Fruit fly (Drosophila melanogaster) whole organism, prepupa: ENCODE measurements around the gene CG17300.
A peak's percentile ranks its signal among the peaks of the same experiment; 100 is the strongest.

Experiments used
- CG10631 ChIP-seq: fragments of 200-800 bp; sonication (Bioruptor generic); optimal IDR thresholded peaks from 2 replicates; lab custom pipeline; 2016; ENCODE audit warnings: missing biosample characterization, missing genetic modification characterization
- CG11294 ChIP-seq: fragments of 200-800 bp; sonication (Bioruptor generic); IDR thresholded peaks from 2 replicates; pipeline ENCODE4 v1.3.6; 2022; ENCODE audit warnings: missing biosample characterization, missing genetic modification characterization
- CG11762 ChIP-seq: fragments of 200-800 bp; sonication (Bioruptor generic); optimal IDR thresholded peaks from 3 replicates; lab custom pipeline; 2016; ENCODE audit warnings: missing biosample characterization, missing genetic modification characterization; ENCODE audit not compliant: insufficient read depth
- CG15336 ChIP-seq: fragments of 200-800 bp; sonication (Bioruptor generic); IDR thresholded peaks from 2 replicates; pipeline ENCODE4 v1.3.6; 2022; ENCODE audit warnings: missing biosample characterization, missing genetic modification characterization
- CG1621 ChIP-seq: fragments of 200-800 bp; sonication (Bioruptor generic); optimal IDR thresholded peaks from 3 replicates; lab custom pipeline; 2018; ENCODE audit warnings: missing biosample characterization, mild to moderate bottlenecking, missing genetic modification characterization
- CG3032 ChIP-seq: fragments of 200-800 bp; optimal IDR thresholded peaks from 2 replicates; lab custom pipeline; 2019; ENCODE audit warnings: missing biosample characterization, mild to moderate bottlenecking, missing genetic modification characterization, moderate library complexity
- CG31627 ChIP-seq: fragments of 200-800 bp; sonication (Bioruptor generic); optimal IDR thresholded peaks from 3 replicates; lab custom pipeline; 2016; ENCODE audit warnings: missing biosample characterization, missing genetic modification characterization
- CG32006 ChIP-seq: fragments of 200-800 bp; sonication (Bioruptor generic); optimal IDR thresholded peaks from 3 replicates; lab custom pipeline; 2017; ENCODE audit warnings: missing biosample characterization, mild to moderate bottlenecking, missing genetic modification characterization
- CG34406 ChIP-seq: fragments of 200-800 bp; sonication (Bioruptor generic); optimal IDR thresholded peaks from 3 replicates; lab custom pipeline; 2016; ENCODE audit warnings: missing biosample characterization, missing genetic modification characterization
- CG6808 ChIP-seq: fragments of 200-800 bp; sonication (Bioruptor generic); optimal IDR thresholded peaks from 3 replicates; lab custom pipeline; 2017; ENCODE audit warnings: missing biosample characterization, missing genetic modification characterization, mild to moderate bottlenecking, moderate library complexity, missing genetic modification reagents
- CG7368 ChIP-seq: fragments of 200-800 bp; sonication (Bioruptor generic); optimal IDR thresholded peaks from 3 replicates; lab custom pipeline; 2016; ENCODE audit warnings: missing biosample characterization, missing genetic modification characterization
- CG8119 ChIP-seq: fragments of 200-800 bp; sonication (Bioruptor generic); IDR thresholded peaks from 3 replicates; pipeline ENCODE4 v1.3.6; 2022; ENCODE audit warnings: missing biosample characterization, missing genetic modification characterization
- CG8319 ChIP-seq: fragments of 200-800 bp; sonication (Bioruptor generic); optimal IDR thresholded peaks from 3 replicates; lab custom pipeline; 2016; ENCODE audit warnings: missing biosample characterization, missing genetic modification characterization
- CG8632 ChIP-seq: fragments of 200-800 bp; sonication (Bioruptor generic); optimal IDR thresholded peaks from 3 replicates; lab custom pipeline; 2016; ENCODE audit warnings: missing biosample characterization, missing genetic modification characterization
- CG9139 ChIP-seq: fragments of 200-800 bp; sonication (Bioruptor generic); optimal IDR thresholded peaks from 3 replicates; lab custom pipeline; 2017; ENCODE audit warnings: missing biosample characterization, mild to moderate bottlenecking, missing genetic modification characterization
- Eip78C ChIP-seq: fragments of 200-800 bp; sonication (Bioruptor generic); peaks from one replicate; lab custom pipeline; 2016; ENCODE audit warnings: missing biosample characterization, missing genetic modification characterization
- Eip93F ChIP-seq: fragments of 200-800 bp; sonication (Bioruptor generic); optimal IDR thresholded peaks from 2 replicates; lab custom pipeline; 2016; ENCODE audit warnings: missing biosample characterization, mild to moderate bottlenecking, missing genetic modification characterization
- Ets21C ChIP-seq: fragments of 200-800 bp; sonication (Bioruptor generic); optimal IDR thresholded peaks from 3 replicates; lab custom pipeline; 2016; ENCODE audit warnings: missing biosample characterization, missing genetic modification characterization
- Ets96B ChIP-seq: fragments of 200-800 bp; optimal IDR thresholded peaks from 2 replicates; lab custom pipeline; 2019; ENCODE audit warnings: missing biosample characterization, mild to moderate bottlenecking, missing genetic modification characterization, moderate library complexity
- Gug ChIP-seq: fragments of 200-800 bp; sonication (Bioruptor generic); IDR thresholded peaks from 2 replicates; pipeline ENCODE4 v1.3.6; 2022; ENCODE audit warnings: missing biosample characterization, missing genetic modification characterization
- Hr38 ChIP-seq: sonication (Bioruptor generic); optimal IDR thresholded peaks from 2 replicates; lab custom pipeline; 2016; ENCODE audit warnings: missing biosample characterization, missing genetic modification characterization
- Hr39 ChIP-seq: fragments of 200-800 bp; sonication (Bioruptor generic); optimal IDR thresholded peaks from 2 replicates; lab custom pipeline; 2016; ENCODE audit warnings: missing biosample characterization, missing genetic modification characterization
- Hr4 ChIP-seq: fragments of 200-800 bp; sonication (Bioruptor generic); optimal IDR thresholded peaks from 3 replicates; lab custom pipeline; 2016; ENCODE audit warnings: missing biosample characterization, missing genetic modification characterization
- Lpt ChIP-seq: fragments of 200-800 bp; sonication (Bioruptor generic); optimal IDR thresholded peaks from 3 replicates; lab custom pipeline; 2016; ENCODE audit warnings: missing biosample characterization, missing genetic modification characterization
- OdsH ChIP-seq: fragments of 200-800 bp; sonication (Bioruptor generic); optimal IDR thresholded peaks from 3 replicates; lab custom pipeline; 2016; ENCODE audit warnings: missing biosample characterization, missing genetic modification characterization
- Sox14 ChIP-seq: fragments of 200-800 bp; sonication (Bioruptor generic); optimal IDR thresholded peaks from 3 replicates; lab custom pipeline; 2016; ENCODE audit warnings: missing biosample characterization, missing genetic modification characterization
- Sox15 ChIP-seq: fragments of 200-800 bp; sonication (Bioruptor generic); optimal IDR thresholded peaks from 3 replicates; lab custom pipeline; 2016; ENCODE audit warnings: missing biosample characterization, missing genetic modification characterization
- achi ChIP-seq: fragments of 200-800 bp; sonication (Bioruptor generic); optimal IDR thresholded peaks from 3 replicates; lab custom pipeline; 2016; ENCODE audit warnings: missing biosample characterization, missing genetic modification characterization
- acj6 ChIP-seq: fragments of 200-800 bp; sonication (Bioruptor generic); optimal IDR thresholded peaks from 3 replicates; lab custom pipeline; 2016; ENCODE audit warnings: missing biosample characterization, missing genetic modification characterization
- cyc ChIP-seq: fragments of 200-800 bp; sonication (Bioruptor generic); optimal IDR thresholded peaks from 3 replicates; lab custom pipeline; 2016; ENCODE audit warnings: missing biosample characterization, missing genetic modification characterization
- dac ChIP-seq: fragments of 200-800 bp; sonication (Bioruptor generic); optimal IDR thresholded peaks from 2 replicates; lab custom pipeline; 2017; ENCODE audit warnings: missing biosample characterization, mild to moderate bottlenecking, missing genetic modification characterization
- dsx ChIP-seq: fragments of 200-800 bp; optimal IDR thresholded peaks from 3 replicates; lab custom pipeline; 2019; ENCODE audit warnings: missing biosample characterization, mild to moderate bottlenecking, missing genetic modification characterization, moderate library complexity; ENCODE audit not compliant: poor library complexity, severe bottlenecking
- esn ChIP-seq: fragments of 200-800 bp; sonication (Bioruptor generic); optimal IDR thresholded peaks from 2 replicates; lab custom pipeline; 2016; ENCODE audit warnings: missing biosample characterization, mild to moderate bottlenecking, missing genetic modification characterization, moderate library complexity
- fd59A ChIP-seq: fragments of 200-800 bp; sonication (Bioruptor generic); optimal IDR thresholded peaks from 2 replicates; lab custom pipeline; 2017; ENCODE audit warnings: missing biosample characterization, mild to moderate bottlenecking, missing genetic modification characterization, missing genetic modification reagents
- fd85E ChIP-seq: fragments of 200-800 bp; sonication (Bioruptor generic); optimal IDR thresholded peaks from 3 replicates; lab custom pipeline; 2016; ENCODE audit warnings: missing biosample characterization, missing genetic modification characterization
- fkh ChIP-seq: fragments of 200-800 bp; sonication (Bioruptor generic); optimal IDR thresholded peaks from 3 replicates; lab custom pipeline; 2017; ENCODE audit warnings: missing biosample characterization, mild to moderate bottlenecking, missing genetic modification characterization, moderate library complexity
- net ChIP-seq: fragments of 200-800 bp; sonication (Bioruptor generic); optimal IDR thresholded peaks from 3 replicates; lab custom pipeline; 2016; ENCODE audit warnings: missing biosample characterization, missing genetic modification characterization
- spab ChIP-seq: fragments of 200-800 bp; sonication (Bioruptor generic); optimal IDR thresholded peaks from 2 replicates; lab custom pipeline; 2017; ENCODE audit warnings: missing biosample characterization, mild to moderate bottlenecking, missing genetic modification characterization, missing genetic modification reagents
- ss ChIP-seq, 2 experiments: fragments of 200-800 bp; sonication (Bioruptor generic); optimal IDR thresholded peaks; 2 replicates in 1 of 2; 3 replicates in 1 of 2; lab custom pipeline; 2017 to 2018; ENCODE audit warnings: mild to moderate bottlenecking in 2 of 2, missing biosample characterization in 2 of 2, missing genetic modification characterization in 2 of 2, moderate library complexity in 1 of 2
- svp ChIP-seq: fragments of 200-800 bp; sonication (Bioruptor generic); peaks from one replicate; lab custom pipeline; 2016; ENCODE audit warnings: missing biosample characterization, missing genetic modification characterization
- topi ChIP-seq: fragments of 200-800 bp; sonication (Bioruptor generic); optimal IDR thresholded peaks from 3 replicates; lab custom pipeline; 2016; ENCODE audit warnings: missing biosample characterization, missing genetic modification characterization

CG17300 gene

DNA sequence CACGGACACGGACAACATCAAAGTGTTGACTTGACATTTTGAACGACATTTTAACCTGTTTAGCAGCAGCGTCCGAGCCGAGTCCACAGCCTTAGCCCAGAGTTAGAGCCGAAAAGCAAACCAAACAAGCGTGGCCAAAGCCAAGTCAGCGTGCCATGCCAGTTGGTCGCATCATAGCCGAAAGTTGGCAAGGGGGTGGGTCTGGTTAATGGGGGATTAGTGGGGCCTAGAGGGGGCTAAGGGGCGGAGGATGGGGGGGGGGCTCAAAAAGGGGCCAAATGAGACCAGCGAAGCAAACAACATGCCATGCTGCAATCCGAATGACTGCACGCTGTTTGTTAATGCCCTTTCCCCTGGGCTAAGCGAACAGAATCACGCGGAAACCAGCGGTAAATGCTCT lies 12.1 kb upstream of the CG17300 start:
- peak in 1 of 2 experiments; percentile 29 for TF ChIP-seq ss (GFP tag; optimal IDR thresholded peaks at IDR 0.05; lab: Kevin White, UChicago)
- TF ChIP-seq CG8632, result no peak
- TF ChIP-seq, all 60 proteins: peak for 1

DNA sequence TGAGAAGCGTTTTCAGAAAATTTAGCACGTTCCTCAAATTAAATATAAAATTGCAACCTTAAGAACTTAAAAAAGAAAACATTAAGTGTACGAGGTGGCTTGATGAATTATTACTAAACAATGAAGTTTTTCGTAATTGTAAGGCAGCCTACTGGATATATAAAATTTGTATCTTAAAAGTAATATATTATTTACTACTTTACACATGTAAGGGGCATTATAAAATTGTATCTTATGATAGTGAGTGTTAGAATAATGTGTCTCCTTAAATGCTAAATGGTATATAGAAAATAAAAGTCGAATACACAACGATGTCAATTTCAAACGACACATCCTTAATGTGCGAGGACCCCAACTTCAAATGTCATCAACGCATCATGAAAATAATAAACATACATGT lies 2.8 kb upstream of the CG17300 start, which contains the start of gene CG11251:
TSS of gene CG11251 (minus strand) at position 101 of the 400 bp plus-strand sequence.
- TF ChIP-seq dsx (no peak), Lpt (GFP tag; lab: Kevin White, UChicago) (no peak), Hr38 (GFP tag; lab: Kevin White, UChicago) (no peak), Sox14 (GFP tag; lab: Kevin White, UChicago) (no peak), cyc (GFP tag; lab: Kevin White, UChicago) (no peak), achi (GFP tag; lab: Kevin White, UChicago) (no peak)

dm6 chr3L:13084477-13084876 lies 2.6 kb downstream of the CG17300 start:
- no peak for TF ChIP-seq CG3032 (tag; lab: Kevin White, UChicago)
- no peak for TF ChIP-seq Sox15 (GFP tag; lab: Kevin White, UChicago)
- no peak for TF ChIP-seq CG8319
- no peak for TF ChIP-seq topi (GFP tag; lab: Kevin White, UChicago)
- TF ChIP-seq Ets21C (GFP tag; lab: Kevin White, UChicago), result no peak
- no peak for TF ChIP-seq dsx
- TF ChIP-seq CG15336 (GFP tag; lab: Robert Waterston, UW), result no peak
- TF ChIP-seq CG9139 (GFP tag; lab: Kevin White, UChicago), result no peak
- TF ChIP-seq CG8119 (GFP tag; lab: Robert Waterston, UW), result no peak
- no peak for TF ChIP-seq spab (GFP tag; lab: Kevin White, UChicago)
- TF ChIP-seq Eip78C (GFP tag; lab: Kevin White, UChicago), result no peak
- no peak for TF ChIP-seq Hr4
- TF ChIP-seq acj6 (GFP tag; lab: Kevin White, UChicago), result no peak
- TF ChIP-seq dac (GFP tag; lab: Kevin White, UChicago), result no peak
- TF ChIP-seq Eip93F (GFP tag; lab: Kevin White, UChicago), result no peak
- no peak for TF ChIP-seq fd59A (GFP tag; lab: Kevin White, UChicago)
- TF ChIP-seq, all 60 proteins: peak for 0

DNA sequence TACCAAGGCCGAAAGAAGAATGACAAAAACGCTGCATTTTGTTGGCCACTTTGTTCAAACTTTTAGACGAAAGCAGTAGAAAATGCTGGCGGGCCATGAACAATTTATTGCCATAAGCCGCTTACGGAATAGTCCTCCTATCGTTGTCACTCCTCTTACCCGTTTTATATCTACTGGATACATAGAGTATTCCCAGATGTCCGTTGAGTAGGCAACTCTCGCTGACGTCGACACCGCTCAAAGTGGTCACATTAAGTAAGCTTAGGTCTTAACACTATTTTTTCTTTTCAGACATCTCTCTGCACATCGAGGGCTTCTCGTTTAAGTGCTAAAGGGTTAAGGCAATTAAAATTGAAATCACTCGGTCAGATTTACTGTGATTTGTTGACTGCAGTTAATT lies 3.7 kb downstream of the CG17300 start:
- no peak for TF ChIP-seq CG11294 (GFP tag; lab: Robert Waterston, UW)
- no peak for TF ChIP-seq Ets96B (tag; lab: Kevin White, UChicago)
- no peak for TF ChIP-seq acj6 (GFP tag; lab: Kevin White, UChicago)
- no peak for TF ChIP-seq CG10631 (GFP tag; lab: Kevin White, UChicago)
- no peak for TF ChIP-seq CG31627
- TF ChIP-seq Sox15 (GFP tag; lab: Kevin White, UChicago), result no peak
- no peak for TF ChIP-seq CG8319
- no peak for TF ChIP-seq CG7368 (GFP tag; lab: Kevin White, UChicago)
- TF ChIP-seq CG1621 (tag; lab: Kevin White, UChicago), result no peak
- TF ChIP-seq cyc (GFP tag; lab: Kevin White, UChicago), result no peak
- TF ChIP-seq CG11762 (GFP tag; lab: Kevin White, UChicago), result no peak
- no peak for TF ChIP-seq Eip78C (GFP tag; lab: Kevin White, UChicago)
- no peak for TF ChIP-seq esn (GFP tag; lab: Kevin White, UChicago)
- no peak for TF ChIP-seq CG6808 (GFP tag; lab: Kevin White, UChicago)
- no peak for TF ChIP-seq CG15336 (GFP tag; lab: Robert Waterston, UW)
- no peak for TF ChIP-seq net

DNA sequence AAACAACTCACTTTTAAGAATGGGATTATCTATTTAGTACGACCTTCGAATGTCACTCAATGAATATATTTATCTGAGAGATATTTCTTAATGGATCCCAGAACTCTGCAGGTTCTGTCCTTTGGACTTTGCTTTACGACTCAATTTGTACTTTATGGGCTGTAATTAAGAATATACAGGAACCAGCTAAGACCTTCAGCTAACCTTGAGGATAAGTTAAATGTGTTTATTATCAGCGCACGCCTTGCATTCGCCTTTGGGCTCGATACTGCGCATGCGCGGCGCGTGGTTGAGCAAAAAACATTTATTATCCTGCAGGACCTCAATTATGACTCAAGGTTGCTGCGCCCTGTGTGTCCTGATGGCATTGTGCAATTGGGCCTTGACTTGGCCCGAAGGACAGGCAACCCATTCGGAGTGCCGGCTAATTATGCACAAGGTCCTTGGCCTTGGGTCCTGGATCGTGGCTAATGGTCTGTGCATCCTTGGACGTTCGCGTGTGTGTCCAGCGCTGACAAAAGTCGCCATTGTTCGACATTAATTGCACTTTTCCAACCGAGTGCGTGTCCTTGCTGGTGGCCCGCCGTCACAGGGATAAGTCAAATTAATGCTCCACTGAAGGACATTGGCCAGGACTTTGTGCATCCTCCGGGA lies 5.7 kb downstream of the CG17300 start:
- TF ChIP-seq OdsH (no peak), CG34406 (no peak), svp (GFP tag; lab: Kevin White, UChicago) (no peak), Gug (GFP tag; lab: Robert Waterston, UW) (no peak), CG32006 (GFP tag; lab: Kevin White, UChicago) (no peak), Hr39 (no peak), fkh (GFP tag; lab: Kevin White, UChicago) (no peak), Eip93F (GFP tag; lab: Kevin White, UChicago) (no peak), Ets21C (GFP tag; lab: Kevin White, UChicago) (no peak), achi (GFP tag; lab: Kevin White, UChicago) (no peak), Sox15 (GFP tag; lab: Kevin White, UChicago) (no peak), Ets96B (tag; lab: Kevin White, UChicago) (no peak), fd85E (GFP tag; lab: Kevin White, UChicago) (no peak), CG11294 (GFP tag; lab: Robert Waterston, UW) (no peak), CG3032 (tag; lab: Kevin White, UChicago) (no peak)
